Worm (Caenorhabditis elegans) whole organism, L1 larva: ENCODE results near the gene T04C9.3.

Experiments
- Y116A8C.19 ChIP-seq: sonication (generic microtip); optimal IDR thresholded peaks from 2 replicates; lab custom pipeline; 2016; ENCODE audit warnings: missing compliant biosample characterization, missing genetic modification characterization, borderline replicate concordance
- alr-1 ChIP-seq: fragments of 200-800 bp; sonication (Bioruptor generic); optimal IDR thresholded peaks from 2 replicates; lab custom pipeline; 2018; ENCODE audit warnings: borderline replicate concordance, mild to moderate bottlenecking, missing genetic modification characterization, missing compliant biosample characterization
- aly-2 ChIP-seq: fragments of 150-350 bp; optimal IDR thresholded peaks from 2 replicates; lab custom pipeline; 2014; ENCODE audit warnings: missing biosample characterization, missing genetic modification characterization
- blmp-1 ChIP-seq: fragments of 150-350 bp; optimal IDR thresholded peaks from 2 replicates; lab custom pipeline; 2014; ENCODE audit warnings: missing biosample characterization, missing genetic modification characterization
- ceh-88 ChIP-seq: fragments of 200-800 bp; sonication (Bioruptor generic); IDR thresholded peaks from 2 replicates; pipeline ENCODE4 v1.3.6; 2022; ENCODE audit warnings: missing genetic modification characterization, missing compliant biosample characterization
- elt-3 ChIP-seq, 6 experiments: fragments of 150-350 bp in 1 of 6; sonication (generic microtip); optimal IDR thresholded peaks; 2 replicates each; lab custom pipeline; 2017 to 2018; ENCODE audit warnings: missing biosample characterization in 6 of 6, missing genetic modification characterization in 6 of 6, inconsistent platforms in 1 of 6
- hlh-4 ChIP-seq: sonication (generic microtip); optimal IDR thresholded peaks from 2 replicates; lab custom pipeline; 2016; ENCODE audit warnings: mild to moderate bottlenecking, missing genetic modification characterization, missing compliant biosample characterization
- mep-1 ChIP-seq: fragments of 150-350 bp; optimal IDR thresholded peaks from 2 replicates; lab custom pipeline; 2014; ENCODE audit warnings: missing biosample characterization, missing genetic modification characterization
- nhr-90 ChIP-seq: sonication (generic microtip); optimal IDR thresholded peaks from 2 replicates; lab custom pipeline; 2016; ENCODE audit warnings: mild to moderate bottlenecking, missing genetic modification characterization, missing compliant biosample characterization; ENCODE audit not compliant: poor library complexity
- sup-37 ChIP-seq: fragments of 200-800 bp; sonication (Bioruptor generic); optimal IDR thresholded peaks from 2 replicates; lab custom pipeline; 2018; ENCODE audit warnings: mild to moderate bottlenecking, missing genetic modification characterization, missing compliant biosample characterization

DNA sequence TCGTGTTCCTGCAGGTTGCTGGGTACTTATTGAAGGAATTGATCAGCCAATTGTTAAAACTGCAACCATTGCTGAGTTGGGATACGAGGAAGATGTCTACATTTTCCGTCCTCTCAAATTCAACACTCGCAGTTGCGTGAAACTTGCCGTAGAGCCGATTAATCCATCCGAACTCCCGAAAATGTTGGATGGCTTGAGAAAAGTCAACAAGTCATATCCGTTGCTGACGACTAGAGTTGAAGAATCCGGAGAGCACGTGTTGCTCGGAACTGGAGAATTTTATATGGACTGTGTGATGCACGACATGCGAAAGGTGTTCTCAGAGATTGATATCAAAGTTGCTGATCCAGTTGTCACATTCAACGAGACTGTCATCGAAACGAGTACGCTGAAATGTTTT lies 25.9 kb downstream of the T04C9.3 start:
- no peak for TF ChIP-seq elt-3 (tag; optimal IDR thresholded peaks at IDR 0.05; lab: Kevin White, UChicago)
- no peak for TF ChIP-seq mep-1
- TF ChIP-seq hlh-4 (tag; lab: Kevin White, UChicago) = no peak
- TF ChIP-seq sup-37 (GFP tag; lab: Kevin White, UChicago) = no peak
- TF ChIP-seq alr-1 (tag; lab: Kevin White, UChicago) = no peak
- no peak for TF ChIP-seq Y116A8C.19 (tag; lab: Kevin White, UChicago)
- TF ChIP-seq nhr-90 (tag; lab: Kevin White, UChicago) = no peak
- no peak for TF ChIP-seq aly-2 (tag; lab: Kevin White, UChicago)
- TF ChIP-seq ceh-88 (GFP tag; lab: Robert Waterston, UW) = no peak
- TF ChIP-seq blmp-1 = no peak
